Worm (Caenorhabditis elegans): ENCODE measurements around the gene btb-12.

Gene btb-12

DNA sequence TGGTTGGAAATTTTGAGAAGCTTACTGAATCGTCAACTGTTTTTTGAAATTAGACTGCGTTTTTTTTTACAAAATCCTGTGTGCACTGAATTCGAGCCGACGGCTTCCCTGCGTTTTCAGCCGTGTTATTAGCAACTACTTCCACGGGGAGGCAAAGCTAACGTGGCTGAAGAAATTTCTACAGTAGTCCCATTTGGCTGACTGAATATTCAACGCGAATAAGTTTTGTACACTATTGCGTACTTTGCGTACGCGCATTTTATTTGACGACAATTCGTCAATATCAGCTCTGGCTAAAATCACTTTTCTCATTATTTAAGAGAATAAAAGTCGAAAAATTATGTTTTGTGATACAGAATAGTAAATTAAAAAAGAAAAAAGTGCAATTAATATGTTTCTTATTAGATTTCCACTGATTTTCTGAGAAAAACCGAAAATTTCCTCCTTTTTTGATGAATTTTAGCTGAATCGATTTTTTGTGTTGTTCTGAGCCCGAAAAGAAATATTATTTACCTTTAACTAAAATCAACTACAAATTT is 6.4 kb downstream of the btb-12 start:
- TF ChIP-seq lsy-2 (tag; optimal IDR thresholded peaks at IDR 0.05): peak in 1 of 2 experiments; percentile 33

DNA sequence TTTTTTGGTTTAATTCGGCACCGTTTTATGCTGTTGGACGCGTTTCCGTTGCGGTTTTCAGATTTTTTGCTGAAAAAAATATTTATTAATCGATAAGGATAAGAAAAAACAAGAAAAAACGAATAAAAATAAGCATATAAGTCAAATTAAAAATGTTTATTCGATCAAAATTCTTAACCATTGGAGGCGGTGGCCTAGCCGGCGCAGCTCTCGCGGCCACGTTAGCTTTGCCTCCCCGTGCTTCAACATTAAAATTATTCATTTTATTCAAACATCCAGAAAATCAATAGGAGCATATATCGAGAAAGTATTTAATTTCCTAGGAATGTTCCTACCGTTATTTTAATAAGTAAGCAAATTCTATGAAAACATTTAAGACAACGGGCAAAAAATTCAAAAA is 7.9 kb downstream of the btb-12 start, which contains the start of gene ZC204.14:
TSS of gene ZC204.14 (minus strand) at position 69 of the 400 bp plus-strand sequence.
- TF ChIP-seq ZK546.5 (tag; optimal IDR thresholded peaks at IDR 0.05): no peak
- no peak for TF ChIP-seq nhr-237 (tag; optimal IDR thresholded peaks at IDR 0.05)
- no peak for TF ChIP-seq nhr-129 (tag; optimal IDR thresholded peaks at IDR 0.05)
- peak in 1 of 2 experiments; percentile 41 for TF ChIP-seq lsy-2 (tag; optimal IDR thresholded peaks at IDR 0.05)
- no peak for TF ChIP-seq elt-1 (tag; optimal IDR thresholded peaks at IDR 0.05)

DNA sequence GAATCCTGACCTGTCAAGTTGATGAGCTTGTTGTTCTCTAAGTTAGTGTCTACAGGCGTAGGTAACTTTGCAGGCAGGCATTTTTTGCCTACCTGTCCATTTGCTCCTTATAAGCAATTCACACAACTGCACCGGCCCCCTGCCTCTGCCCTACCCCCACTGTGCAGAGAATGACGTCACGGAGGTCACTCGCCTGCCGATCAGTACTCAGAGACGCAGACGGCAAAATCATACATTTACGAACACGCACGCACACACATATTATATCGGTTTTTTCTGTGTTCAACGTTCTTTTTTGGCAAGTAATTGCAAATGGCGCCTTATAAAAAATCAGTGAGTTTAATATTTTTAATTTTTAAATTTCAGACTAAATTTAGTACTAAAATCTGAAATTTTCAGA is 8.5 kb downstream of the btb-12 start, which contains the start of gene duxl-1:
TSS of gene duxl-1 (plus strand) at position 184 of the 400 bp plus-strand sequence.
- no peak for TF ChIP-seq blmp-1 (tag; optimal IDR thresholded peaks at IDR 0.05; ENCODE audit: insufficient read depth)
- no peak for TF ChIP-seq nhr-11 (tag; optimal IDR thresholded peaks at IDR 0.05)
- no peak for TF ChIP-seq alr-1 (tag; optimal IDR thresholded peaks at IDR 0.05)
- peak; percentile 24 for TF ChIP-seq unc-55 (GFP tag; optimal IDR thresholded peaks at IDR 0.05)
- TF ChIP-seq snpc-4 (tag; optimal IDR thresholded peaks at IDR 0.05): no peak
- no peak for TF ChIP-seq nhr-23 (tag; optimal IDR thresholded peaks at IDR 0.05)
- TF ChIP-seq F13H6.1 (tag; optimal IDR thresholded peaks at IDR 0.05): peak; percentile 74
- peak; percentile 11 for TF ChIP-seq nhr-129 (tag; optimal IDR thresholded peaks at IDR 0.05)
- TF ChIP-seq nhr-25 (tag; optimal IDR thresholded peaks at IDR 0.05): no peak
- peak; percentile 52 for TF ChIP-seq sma-9 (GFP tag; optimal IDR thresholded peaks at IDR 0.05)
- no peak for TF ChIP-seq sma-9 (tag; optimal IDR thresholded peaks at IDR 0.05)
- no peak for TF ChIP-seq R02D3.7 (tag; optimal IDR thresholded peaks at IDR 0.05)
- no peak for TF ChIP-seq unc-62 (GFP tag; optimal IDR thresholded peaks at IDR 0.05)
- TF ChIP-seq fos-1 (tag; optimal IDR thresholded peaks at IDR 0.05): peak; percentile 49
- TF ChIP-seq ztf-4 (tag; optimal IDR thresholded peaks at IDR 0.05): no peak
- TF ChIP-seq elt-3 (tag; optimal IDR thresholded peaks at IDR 0.05): no peak

DNA sequence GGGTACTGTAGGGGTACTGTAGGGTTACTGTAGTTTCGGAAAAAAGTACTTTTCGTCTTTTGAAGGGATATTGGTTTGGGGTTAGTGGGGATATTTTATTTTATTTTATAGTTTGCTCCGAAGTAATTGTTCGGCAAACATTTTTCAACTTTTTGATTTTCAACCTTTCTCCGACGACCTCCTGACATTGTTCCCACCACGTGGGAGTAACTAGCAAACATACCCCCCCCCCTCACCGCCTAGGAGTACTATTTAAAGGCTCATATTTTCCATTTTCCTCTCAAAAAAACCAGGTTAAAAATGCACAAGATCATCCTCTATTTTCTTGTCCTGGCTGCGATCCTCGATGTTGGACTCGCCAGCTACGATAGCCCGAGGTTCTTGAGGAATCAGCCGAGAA is 11.0 kb downstream of the btb-12 start, which contains the start of gene srlf-29:
TSS of gene srlf-29 (plus strand) at position 301 of the 400 bp plus-strand sequence.
- no peak for TF ChIP-seq nhr-25 (tag; optimal IDR thresholded peaks at IDR 0.05)
- TF ChIP-seq ceh-16 (tag; optimal IDR thresholded peaks at IDR 0.05): no peak
- TF ChIP-seq unc-39 (tag; optimal IDR thresholded peaks at IDR 0.05): no peak
- no peak for TF ChIP-seq nhr-23 (tag; optimal IDR thresholded peaks at IDR 0.05)
- no peak for TF ChIP-seq ZK546.5 (tag; optimal IDR thresholded peaks at IDR 0.05)
- TF ChIP-seq alr-1 (tag; optimal IDR thresholded peaks at IDR 0.05): no peak
- no peak for TF ChIP-seq gmeb-1 (tag; optimal IDR thresholded peaks at IDR 0.05)
- TF ChIP-seq dmd-4 (tag; optimal IDR thresholded peaks at IDR 0.05): no peak
- no peak for TF ChIP-seq ama-1 (optimal IDR thresholded peaks at IDR 0.05)
- TF ChIP-seq mab-5 (tag; optimal IDR thresholded peaks at IDR 0.05): no peak
- TF ChIP-seq nhr-10 (tag; optimal IDR thresholded peaks at IDR 0.05): no peak
- TF ChIP-seq sma-9 (GFP tag; optimal IDR thresholded peaks at IDR 0.05): no peak
- TF ChIP-seq sma-9 (tag; optimal IDR thresholded peaks at IDR 0.05): no peak
- TF ChIP-seq Y55F3AM.14 (GFP tag; optimal IDR thresholded peaks at IDR 0.05): no peak
- no peak for TF ChIP-seq nhr-12 (tag; optimal IDR thresholded peaks at IDR 0.05)
- no peak for TF ChIP-seq lin-13 (GFP tag; optimal IDR thresholded peaks at IDR 0.05)
- no peak for TF ChIP-seq unc-55 (GFP tag; optimal IDR thresholded peaks at IDR 0.05)
- no peak for TF ChIP-seq unc-62 (GFP tag; optimal IDR thresholded peaks at IDR 0.05)
- TF ChIP-seq zag-1 (tag; optimal IDR thresholded peaks at IDR 0.05): no peak
- no peak for TF ChIP-seq nhr-11 (tag; optimal IDR thresholded peaks at IDR 0.05)

DNA sequence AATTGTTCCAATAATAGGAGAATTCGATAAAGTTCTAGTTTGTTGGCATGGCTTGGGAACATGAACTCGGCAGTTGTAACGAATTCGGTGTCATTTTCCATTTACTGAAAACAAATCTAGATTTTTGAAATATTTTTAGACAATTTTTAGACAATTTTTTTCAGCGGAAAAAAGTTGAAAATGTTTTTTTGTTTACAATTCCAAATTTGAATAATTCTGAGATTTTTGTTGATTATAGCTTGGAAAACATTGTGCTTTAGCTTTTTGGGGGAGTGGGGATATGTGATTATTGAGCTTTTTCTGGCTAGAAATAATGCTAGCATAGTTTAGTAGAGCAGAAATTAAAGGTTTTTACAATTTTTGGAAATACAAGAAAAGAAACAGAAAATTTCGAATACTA is 13.9 kb downstream of the btb-12 start, which contains the start of gene srw-97:
TSS of gene srw-97 (minus strand) at position 101 of the 400 bp plus-strand sequence.
- no peak for TF ChIP-seq dmd-4 (tag; optimal IDR thresholded peaks at IDR 0.05)
- no peak for TF ChIP-seq mdl-1 (tag; optimal IDR thresholded peaks at IDR 0.05)
- no peak for TF ChIP-seq Y55F3AM.14 (GFP tag; optimal IDR thresholded peaks at IDR 0.05)
- TF ChIP-seq lin-39 (tag; optimal IDR thresholded peaks at IDR 0.05): no peak
- no peak for TF ChIP-seq ceh-16 (tag; optimal IDR thresholded peaks at IDR 0.05)
- TF ChIP-seq unc-39 (tag; optimal IDR thresholded peaks at IDR 0.05): no peak
- TF ChIP-seq zag-1 (tag; optimal IDR thresholded peaks at IDR 0.05): no peak
- TF ChIP-seq sma-9 (GFP tag; optimal IDR thresholded peaks at IDR 0.05): no peak
- TF ChIP-seq sma-9 (tag; optimal IDR thresholded peaks at IDR 0.05): no peak
- no peak for TF ChIP-seq nhr-237 (tag; optimal IDR thresholded peaks at IDR 0.05)
- TF ChIP-seq nhr-6 (tag; optimal IDR thresholded peaks at IDR 0.05): no peak
- no peak for TF ChIP-seq snpc-4 (tag; optimal IDR thresholded peaks at IDR 0.05)
- no peak for TF ChIP-seq elt-3 (tag; optimal IDR thresholded peaks at IDR 0.05)
- TF ChIP-seq ceh-82 (tag; optimal IDR thresholded peaks at IDR 0.05): no peak
